Worm (Caenorhabditis elegans): ENCODE results near the gene smex-2.
"Not testable (repeated sequence)": the region's sequence is repeated elsewhere in the genome, so short reads cannot be mapped to it uniquely, and the experiment has no call there.

- not testable (repeated sequence) for TF ChIP-seq sea-2 (GFP tag; optimal IDR thresholded peaks at IDR 0.05); fkh-10 (GFP tag; optimal IDR thresholded peaks at IDR 0.05); unc-62 (GFP tag; optimal IDR thresholded peaks at IDR 0.05); zag-1 (tag; optimal IDR thresholded peaks at IDR 0.05); ceh-9 (tag; optimal IDR thresholded peaks at IDR 0.05); R02D3.7 (tag; optimal IDR thresholded peaks at IDR 0.05)
Observed at ce11 chrX:2025405-2025804, 13.9 kb downstream of the smex-2 start.
